Fruit fly (Drosophila melanogaster): ENCODE data around the gene RpS21.

Gene RpS21

dm6 chr2L:2905051-2905446 lies 49.2 kb downstream of the RpS21 start (continued):
- TF ChIP-seq CG12299 (tag; optimal IDR thresholded peaks at IDR 0.05) (no peak), sima (GFP tag; optimal IDR thresholded peaks at IDR 0.05) (no peak), H15 (GFP tag; IDR thresholded peaks at IDR 0.05) (0 out of 3 replicates have a peak, but pooled peaks have one; percentile 39), CG17328 (GFP tag; IDR thresholded peaks at IDR 0.05) (peak; percentile 25; the same call in 1 of the 2 replicates), pum (GFP tag; optimal IDR thresholded peaks at IDR 0.05) (no peak), CG12744 (GFP tag; optimal IDR thresholded peaks at IDR 0.05) (no peak), CG9437 (GFP tag; optimal IDR thresholded peaks at IDR 0.05) (peak; percentile 49), CG15073 (GFP tag; optimal IDR thresholded peaks at IDR 0.05) (no peak), ara (GFP tag; IDR thresholded peaks at IDR 0.05) (no peak), CG4730 (GFP tag; IDR thresholded peaks at IDR 0.05) (0 out of 2 replicates have a peak, but pooled peaks have one; percentile 12), HHEX (GFP tag; optimal IDR thresholded peaks at IDR 0.05) (peak; percentile 26), CG11504 (tag; optimal IDR thresholded peaks at IDR 0.05) (peak; percentile 76), HLH54F (GFP tag; optimal IDR thresholded peaks at IDR 0.05) (no peak), amos (GFP tag; IDR thresholded peaks at IDR 0.05; ENCODE audit: partially characterized antibody) (no peak), ro (GFP tag; IDR thresholded peaks at IDR 0.05) (no peak), br (optimal IDR thresholded peaks at IDR 0.05) (no peak), Optix (GFP tag; IDR thresholded peaks at IDR 0.05) (no peak), CG1529 (GFP tag; optimal IDR thresholded peaks at IDR 0.05) (peak; percentile 30), NFAT (GFP tag; IDR thresholded peaks at IDR 0.05) (no peak), CG6683 (GFP tag; optimal IDR thresholded peaks at IDR 0.05) (no peak), ac (GFP tag; optimal IDR thresholded peaks at IDR 0.05) (no peak), btn (GFP tag; optimal IDR thresholded peaks at IDR 0.05) (no peak), Lim3 (GFP tag; IDR thresholded peaks at IDR 0.05) (no peak), CG17359 (tag; optimal IDR thresholded peaks at IDR 0.05) (peak; percentile 62), Atf6 (GFP tag; IDR thresholded peaks at IDR 0.05) (peak; percentile 58; the same call in 1 of the 2 replicates), Hr39 (optimal IDR thresholded peaks at IDR 0.05) (no peak), ems (GFP tag; optimal IDR thresholded peaks at IDR 0.05) (no peak), Sin3A (optimal IDR thresholded peaks at IDR 0.05) (no peak), CG1024 (GFP tag; IDR thresholded peaks at IDR 0.05) (no peak), CkIIα-i1 (GFP tag; IDR thresholded peaks at IDR 0.05) (no peak), Ptx1 (GFP tag; IDR thresholded peaks at IDR 0.05) (peak; percentile 65), CG14965 (GFP tag; optimal IDR thresholded peaks at IDR 0.05; ENCODE audit: borderline replicate concordance) (no peak), CG7357 (GFP tag; IDR thresholded peaks at IDR 0.05) (no peak), Abd-B (GFP tag; optimal IDR thresholded peaks at IDR 0.05) (peak; percentile 21), bbx (GFP tag; IDR thresholded peaks at IDR 0.05; ENCODE audit: partially characterized antibody) (no peak), ewg (GFP tag; optimal IDR thresholded peaks at IDR 0.05) (peak; percentile 40), otp (GFP tag; IDR thresholded peaks at IDR 0.05) (no peak), ATbp (GFP tag; optimal IDR thresholded peaks at IDR 0.05) (peak; percentile 63), oc (tag; optimal IDR thresholded peaks at IDR 0.05) (peak; percentile 73), croc (GFP tag; conservative IDR thresholded peaks at IDR 0.05) (peak; percentile 24; the same call in 1 of the 3 replicates), CG7745 (tag; optimal IDR thresholded peaks at IDR 0.05) (no peak), CG4360 (GFP tag; IDR thresholded peaks at IDR 0.05) (no peak), ap (GFP tag; IDR thresholded peaks at IDR 0.05) (no peak), vfl (GFP tag; optimal IDR thresholded peaks at IDR 0.05) (no peak), dysf (GFP tag; IDR thresholded peaks at IDR 0.05) (peak; percentile 56; the same call in 1 of the 3 replicates), Usf (GFP tag; optimal IDR thresholded peaks at IDR 0.05) (no peak), CG6175 (GFP tag; IDR thresholded peaks at IDR 0.05) (no peak), mld (GFP tag; IDR thresholded peaks at IDR 0.05; ENCODE audit: partially characterized antibody) (no peak), Rx (GFP tag; IDR thresholded peaks at IDR 0.05) (no peak), Oli (tag; optimal IDR thresholded peaks at IDR 0.05) (peak; percentile 50), cad (GFP tag; optimal IDR thresholded peaks at IDR 0.05) (no peak), CG7786 (GFP tag; optimal IDR thresholded peaks at IDR 0.05) (no peak), Elba2 (GFP tag; optimal IDR thresholded peaks at IDR 0.05) (no peak)

Measured in whole organism, embryonic.